Worm (Caenorhabditis elegans) whole organism, young adult: ENCODE measurements around the gene fbxa-3.

Experiments
- F39B2.1 ChIP-seq: fragments of 200-800 bp; sonication (Bioruptor generic); IDR thresholded peaks from 2 replicates; pipeline ENCODE4 v1.3.6; 2022; ENCODE audit warnings: missing genetic modification reagents, missing genetic modification characterization, missing compliant biosample characterization
- ama-1 ChIP-seq, 3 experiments: fragments of 150-350 bp in 1 of 3; sonication (generic microtip) in 2 of 3; optimal IDR thresholded peaks; 2 replicates each; lab custom pipeline; 2014 to 2018; ENCODE audit warnings: missing biosample characterization in 2 of 3, missing genetic modification characterization in 2 of 3, missing genetic modification reagents in 2 of 3
- unc-62 ChIP-seq: fragments of 150-350 bp; optimal IDR thresholded peaks from 2 replicates; lab custom pipeline; 2014; ENCODE audit warnings: missing biosample characterization, missing genetic modification reagents, missing genetic modification characterization
- zfh-2 ChIP-seq: fragments of 200-800 bp; sonication (Bioruptor generic); conservative IDR thresholded peaks from 2 replicates; pipeline ENCODE4 v1.3.6; 2022; ENCODE audit warnings: missing genetic modification reagents, missing genetic modification characterization, missing compliant biosample characterization

ce11 chrII:1819944-1820570, 617 bp downstream of the fbxa-3 start, which contains the start of gene fbxc-19:
- TF ChIP-seq unc-62, result no peak
- TF ChIP-seq ama-1 (optimal IDR thresholded peaks at IDR 0.05; lab: Kevin White, UChicago), result no peak
- TF ChIP-seq ama-1 (GFP tag; optimal IDR thresholded peaks at IDR 0.05; lab: Kevin White, UChicago), result no peak
- TF ChIP-seq F39B2.1, result no peak
- no peak for TF ChIP-seq zfh-2 (GFP tag; lab: Robert Waterston, UW)
